Worm (Caenorhabditis elegans): ENCODE results near the gene F59E12.1.

DNA sequence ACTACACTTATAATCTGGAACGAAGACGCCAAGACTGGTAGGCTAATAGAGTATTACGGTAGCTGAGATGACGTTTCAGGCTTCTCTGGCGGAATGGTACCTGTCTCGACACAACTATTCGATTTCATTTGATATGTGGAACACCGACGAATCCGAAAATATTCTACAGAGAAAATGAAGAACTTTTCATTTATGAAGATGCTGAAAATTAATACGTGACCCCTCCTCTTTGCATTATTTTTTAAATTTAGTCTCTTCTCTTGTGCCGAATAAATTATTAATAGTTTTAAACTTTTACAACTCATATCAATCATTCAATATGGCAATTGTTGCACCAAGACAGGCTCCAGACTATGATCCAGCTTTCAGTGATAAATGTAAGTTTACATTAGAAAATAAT is 11.7 kb downstream of the F59E12.1 start, which contains the start of gene C25H3.16:
- TF ChIP-seq mep-1 (tag; optimal IDR thresholded peaks at IDR 0.05) (no peak), nhr-237 (tag; optimal IDR thresholded peaks at IDR 0.05) (no peak), ZK546.5 (tag; optimal IDR thresholded peaks at IDR 0.05) (no peak), ama-1 (optimal IDR thresholded peaks at IDR 0.05) (no peak), ceh-44 (GFP tag; IDR thresholded peaks at IDR 0.05) (no peak), skn-1 (tag; optimal IDR thresholded peaks at IDR 0.05) (no peak), D1046.2 (GFP tag; IDR thresholded peaks at IDR 0.05) (no peak), nhr-28 (tag; optimal IDR thresholded peaks at IDR 0.05) (no peak), daf-12 (tag; optimal IDR thresholded peaks at IDR 0.05) (no peak), jun-1 (tag; optimal IDR thresholded peaks at IDR 0.05) (no peak)
